Fruit fly (Drosophila melanogaster): ENCODE measurements around the gene b.

- TF ChIP-seq cnc (optimal IDR thresholded peaks at IDR 0.05): no peak
- TF ChIP-seq Clk (GFP tag; optimal IDR thresholded peaks at IDR 0.05): no peak
- TF ChIP-seq CG7045 (GFP tag; optimal IDR thresholded peaks at IDR 0.05): no peak
- TF ChIP-seq ovo (GFP tag; optimal IDR thresholded peaks at IDR 0.05): no peak
- no peak for TF ChIP-seq CG7101 (tag; optimal IDR thresholded peaks at IDR 0.05)
- TF ChIP-seq CG12768 (GFP tag; optimal IDR thresholded peaks at IDR 0.05): no peak
- TF ChIP-seq cic (GFP tag; optimal IDR thresholded peaks at IDR 0.05): no peak
Observed at dm6 chr2L:13790715-13791114, 30.3 kb upstream of the b start, which contains the start of gene CG16863.

All from whole organism, adult.